Worm (Caenorhabditis elegans) whole organism, L4/young adult: ENCODE data around the gene T26H5.11.

ENCODE experiments used
- W03F9.2 ChIP-seq: fragments of 150-350 bp; optimal IDR thresholded peaks from 2 replicates; lab custom pipeline; 2014; ENCODE audit warnings: missing biosample characterization, missing genetic modification characterization
- dao-5 ChIP-seq: sonication (generic microtip); optimal IDR thresholded peaks from 2 replicates; lab custom pipeline; 2016; ENCODE audit warnings: missing genotype, missing genetic modification characterization, moderate library complexity, missing compliant biosample characterization

ce11 chrV:15454322-15454721 lies 10.2 kb upstream of the T26H5.11 start:
- TF ChIP-seq dao-5 (no peak), W03F9.2 (tag; lab: Kevin White, UChicago) (no peak)
